Fruit fly (Drosophila melanogaster) whole organism, embryonic: Measurements from ENCODE around the gene CG33181.

ENCODE experiments used
- CG11247 ChIP-seq: fragments of 200-800 bp; sonication (Bioruptor generic); IDR thresholded peaks from 2 replicates; pipeline ENCODE4 v1.3.6; 2022; ENCODE audit warnings: missing biosample characterization, missing genetic modification characterization
- CG11456 ChIP-seq: fragments of 200-800 bp; sonication (Bioruptor generic); IDR thresholded peaks from 3 replicates; pipeline ENCODE4 v1.3.6; 2022; ENCODE audit warnings: missing biosample characterization, missing genetic modification characterization
- CG13624 ChIP-seq: fragments of 200-800 bp; sonication (Bioruptor generic); optimal IDR thresholded peaks from 2 replicates; lab custom pipeline; 2016; ENCODE audit warnings: missing biosample characterization, missing genetic modification characterization
- CG13775 ChIP-seq: fragments of 200-800 bp; sonication (Bioruptor generic); optimal IDR thresholded peaks from 3 replicates; lab custom pipeline; 2017; ENCODE audit warnings: missing biosample characterization, mild to moderate bottlenecking, missing genetic modification characterization
- CG17186 ChIP-seq: fragments of 200-800 bp; sonication (Bioruptor generic); optimal IDR thresholded peaks from 3 replicates; lab custom pipeline; 2017; ENCODE audit warnings: missing biosample characterization, missing genetic modification reagents, missing genetic modification characterization
- CG17802 ChIP-seq: fragments of 200-800 bp; sonication (Bioruptor generic); optimal IDR thresholded peaks from 2 replicates; lab custom pipeline; 2018; ENCODE audit warnings: missing biosample characterization, mild to moderate bottlenecking, missing genetic modification characterization, moderate library complexity
- CG18476 ChIP-seq: fragments of 200-800 bp; sonication (Bioruptor generic); optimal IDR thresholded peaks from 2 replicates; lab custom pipeline; 2016; ENCODE audit warnings: missing biosample characterization, mild to moderate bottlenecking, missing genetic modification characterization
- CG2120 ChIP-seq: fragments of 200-800 bp; sonication (Bioruptor generic); optimal IDR thresholded peaks from 3 replicates; lab custom pipeline; 2016; ENCODE audit warnings: missing biosample characterization, missing genetic modification characterization
- CG2129 ChIP-seq: fragments of 200-800 bp; sonication (Bioruptor generic); IDR thresholded peaks from 2 replicates; pipeline ENCODE4 v1.3.6; 2022; ENCODE audit warnings: missing biosample characterization, missing genetic modification characterization; ENCODE audit not compliant: partially characterized antibody
- CG3065 ChIP-seq: fragments of 200-800 bp; sonication (Bioruptor generic); optimal IDR thresholded peaks from 2 replicates; lab custom pipeline; 2016; ENCODE audit warnings: missing biosample characterization, missing genetic modification characterization
- CG3838 ChIP-seq: fragments of 200-800 bp; sonication (Bioruptor generic); optimal IDR thresholded peaks from 3 replicates; lab custom pipeline; 2016; ENCODE audit warnings: missing biosample characterization, missing genetic modification characterization
- CG42726 ChIP-seq: fragments of 200-800 bp; sonication (Bioruptor generic); IDR thresholded peaks from 2 replicates; pipeline ENCODE4 v1.3.6; 2022; ENCODE audit warnings: missing biosample characterization, missing genetic modification characterization; ENCODE audit not compliant: partially characterized antibody
- CG4424 ChIP-seq: fragments of 200-800 bp; sonication (Bioruptor generic); optimal IDR thresholded peaks from 3 replicates; lab custom pipeline; 2016; ENCODE audit warnings: missing biosample characterization, missing genetic modification characterization
- CG4730 ChIP-seq: fragments of 200-800 bp; sonication (Bioruptor generic); IDR thresholded peaks from 2 replicates; pipeline ENCODE4 v1.3.6; 2022; ENCODE audit warnings: missing biosample characterization, missing genetic modification characterization
- CG6689 ChIP-seq: fragments of 200-800 bp; sonication (Bioruptor generic); IDR thresholded peaks from 2 replicates; pipeline ENCODE4 v1.3.6; 2022; ENCODE audit warnings: missing biosample characterization, missing genetic modification characterization
- CG8388 ChIP-seq: fragments of 200-800 bp; sonication (Bioruptor generic); optimal IDR thresholded peaks from 2 replicates; lab custom pipeline; 2019; ENCODE audit warnings: missing biosample characterization, mild to moderate bottlenecking, missing genetic modification characterization, moderate library complexity
- CG9215 ChIP-seq: fragments of 200-800 bp; sonication (Bioruptor generic); IDR thresholded peaks from 2 replicates; pipeline ENCODE4 v1.3.6; 2022; ENCODE audit warnings: missing biosample characterization, missing genetic modification characterization
- CkIIα-i1 ChIP-seq: fragments of 200-800 bp; sonication (Bioruptor generic); IDR thresholded peaks from 2 replicates; pipeline ENCODE4 v1.3.6; 2022; ENCODE audit warnings: missing biosample characterization, missing genetic modification characterization
- Dp ChIP-seq: fragments of 200-800 bp; sonication (Bioruptor generic); optimal IDR thresholded peaks from 2 replicates; lab custom pipeline; 2018; ENCODE audit warnings: missing biosample characterization, mild to moderate bottlenecking, missing genetic modification characterization, moderate library complexity
- Ets97D ChIP-seq: fragments of 200-800 bp; sonication (Bioruptor generic); optimal IDR thresholded peaks from 3 replicates; lab custom pipeline; 2016; ENCODE audit warnings: missing biosample characterization, missing genetic modification characterization
- Gsc ChIP-seq: fragments of 200-800 bp; sonication (Bioruptor generic); IDR thresholded peaks from 2 replicates; pipeline ENCODE4 v1.3.6; 2022; ENCODE audit warnings: missing biosample characterization, missing genetic modification characterization
- H2.0 ChIP-seq: fragments of 200-800 bp; sonication (Bioruptor generic); IDR thresholded peaks from 2 replicates; pipeline ENCODE4 v1.3.6; 2022; ENCODE audit warnings: missing biosample characterization, missing genetic modification characterization
- Hmx ChIP-seq: fragments of 200-800 bp; sonication (Bioruptor generic); optimal IDR thresholded peaks from 2 replicates; lab custom pipeline; 2016; ENCODE audit warnings: missing biosample characterization, missing genetic modification characterization
- MESR4 ChIP-seq: fragments of 200-800 bp; sonication (Bioruptor generic); optimal IDR thresholded peaks from 2 replicates; lab custom pipeline; 2018; ENCODE audit warnings: missing biosample characterization, mild to moderate bottlenecking, missing genetic modification characterization, moderate library complexity
- Mrtf ChIP-seq: fragments of 200-800 bp; sonication (Bioruptor generic); IDR thresholded peaks from 3 replicates; pipeline ENCODE4 v1.3.6; 2022; ENCODE audit warnings: missing biosample characterization, missing genetic modification characterization
- NC2β ChIP-seq: fragments of 200-800 bp; sonication (Bioruptor generic); optimal IDR thresholded peaks from 2 replicates; lab custom pipeline; 2016; ENCODE audit warnings: missing biosample characterization, missing genetic modification characterization
- NK7.1 ChIP-seq: fragments of 200-800 bp; sonication (Bioruptor generic); optimal IDR thresholded peaks from 3 replicates; lab custom pipeline; 2016; ENCODE audit warnings: missing biosample characterization, missing genetic modification characterization
- az2 ChIP-seq: fragments of 200-800 bp; sonication (Bioruptor generic); optimal IDR thresholded peaks from 3 replicates; lab custom pipeline; 2016; ENCODE audit warnings: missing biosample characterization, missing genetic modification characterization
- bsh ChIP-seq, 2 experiments: fragments of 200-800 bp; sonication (Bioruptor generic); optimal IDR thresholded peaks; 2 replicates each; lab custom pipeline; 2017 to 2018; ENCODE audit warnings: mild to moderate bottlenecking in 2 of 2, missing biosample characterization in 2 of 2, missing genetic modification characterization in 2 of 2, moderate library complexity in 1 of 2
- chinmo ChIP-seq: fragments of 200-800 bp; sonication (Bioruptor generic); IDR thresholded peaks from 4 replicates; pipeline ENCODE4 v1.3.6; 2022; ENCODE audit warnings: missing biosample characterization, missing genetic modification characterization; ENCODE audit not compliant: partially characterized antibody
- chm ChIP-seq: fragments of 200-800 bp; sonication (Bioruptor generic); IDR thresholded peaks from 2 replicates; pipeline ENCODE4 v1.3.6; 2022; ENCODE audit warnings: missing biosample characterization, missing genetic modification characterization
- dmrt11E ChIP-seq: fragments of 200-800 bp; sonication (Bioruptor generic); optimal IDR thresholded peaks from 3 replicates; lab custom pipeline; 2018; ENCODE audit warnings: missing biosample characterization, mild to moderate bottlenecking, missing genetic modification characterization, moderate library complexity
- emc ChIP-seq: fragments of 200-800 bp; sonication (Bioruptor generic); optimal IDR thresholded peaks from 2 replicates; lab custom pipeline; 2016; ENCODE audit warnings: missing biosample characterization, missing genetic modification characterization
- fd3F ChIP-seq: fragments of 200-800 bp; sonication (Bioruptor generic); optimal IDR thresholded peaks from 2 replicates; lab custom pipeline; 2018; ENCODE audit warnings: missing biosample characterization, mild to moderate bottlenecking, missing genetic modification characterization, moderate library complexity
- fu2 ChIP-seq: fragments of 200-800 bp; sonication (Bioruptor generic); optimal IDR thresholded peaks from 2 replicates; lab custom pipeline; 2016; ENCODE audit warnings: missing biosample characterization, missing genetic modification characterization
- hbn ChIP-seq: fragments of 200-800 bp; sonication (Bioruptor generic); IDR thresholded peaks from 2 replicates; pipeline ENCODE4 v1.3.6; 2022; ENCODE audit warnings: missing biosample characterization, missing genetic modification characterization; ENCODE audit not compliant: partially characterized antibody
- jigr1 ChIP-seq: fragments of 200-800 bp; sonication (Bioruptor generic); IDR thresholded peaks from 3 replicates; pipeline ENCODE4 v1.3.6; 2022; ENCODE audit warnings: missing biosample characterization, missing genetic modification characterization
- klu ChIP-seq: fragments of 200-800 bp; sonication (Bioruptor generic); IDR thresholded peaks from 2 replicates; pipeline ENCODE4 v1.3.6; 2022; ENCODE audit warnings: missing biosample characterization, missing genetic modification characterization
- kni ChIP-seq: fragments of 200-800 bp; sonication (Bioruptor generic); optimal IDR thresholded peaks from 3 replicates; lab custom pipeline; 2017; ENCODE audit warnings: mild to moderate bottlenecking, missing biosample characterization, missing genetic modification reagents, missing genetic modification characterization
- lab ChIP-seq: fragments of 200-800 bp; sonication (Bioruptor generic); optimal IDR thresholded peaks from 3 replicates; lab custom pipeline; 2017; ENCODE audit warnings: missing biosample characterization, missing genetic modification characterization, mild to moderate bottlenecking, moderate library complexity, missing genetic modification reagents
- luna ChIP-seq: fragments of 200-800 bp; sonication (Bioruptor generic); optimal IDR thresholded peaks from 2 replicates; lab custom pipeline; 2016; ENCODE audit warnings: missing biosample characterization, missing genetic modification characterization
- odd ChIP-seq: fragments of 200-800 bp; sonication (Bioruptor generic); optimal IDR thresholded peaks from 2 replicates; lab custom pipeline; 2017; ENCODE audit warnings: missing biosample characterization, mild to moderate bottlenecking, missing genetic modification characterization
- onecut ChIP-seq: fragments of 200-800 bp; sonication (Bioruptor generic); IDR thresholded peaks from 2 replicates; pipeline ENCODE4 v1.3.6; 2022; ENCODE audit warnings: missing biosample characterization, missing genetic modification characterization
- sisA ChIP-seq: fragments of 200-800 bp; sonication (Bioruptor generic); IDR thresholded peaks from 2 replicates; pipeline ENCODE4 v1.3.6; 2022; ENCODE audit warnings: missing biosample characterization, missing genetic modification characterization
- sr ChIP-seq: fragments of 200-800 bp; sonication (Bioruptor generic); IDR thresholded peaks from 3 replicates; pipeline ENCODE4 v1.3.6; 2022; ENCODE audit warnings: missing biosample characterization, missing genetic modification characterization
- tin ChIP-seq: fragments of 200-800 bp; sonication (Bioruptor generic); optimal IDR thresholded peaks from 3 replicates; lab custom pipeline; 2016; ENCODE audit warnings: missing biosample characterization, missing genetic modification characterization
- ttk ChIP-seq: fragments of 200-800 bp; sonication (Bioruptor generic); IDR thresholded peaks from 2 replicates; pipeline ENCODE4 v2.1.2; 2022; ENCODE audit warnings: missing biosample characterization, missing genetic modification characterization
- tup ChIP-seq: fragments of 200-800 bp; sonication (Bioruptor generic); optimal IDR thresholded peaks from 2 replicates; lab custom pipeline; 2016; ENCODE audit warnings: missing biosample characterization, mild to moderate bottlenecking, missing genetic modification characterization, moderate library complexity
- wdn ChIP-seq: fragments of 200-800 bp; sonication (Bioruptor generic); IDR thresholded peaks from 2 replicates; pipeline ENCODE4 v1.3.6; 2022; ENCODE audit warnings: missing biosample characterization, missing genetic modification characterization

Gene CG33181

DNA sequence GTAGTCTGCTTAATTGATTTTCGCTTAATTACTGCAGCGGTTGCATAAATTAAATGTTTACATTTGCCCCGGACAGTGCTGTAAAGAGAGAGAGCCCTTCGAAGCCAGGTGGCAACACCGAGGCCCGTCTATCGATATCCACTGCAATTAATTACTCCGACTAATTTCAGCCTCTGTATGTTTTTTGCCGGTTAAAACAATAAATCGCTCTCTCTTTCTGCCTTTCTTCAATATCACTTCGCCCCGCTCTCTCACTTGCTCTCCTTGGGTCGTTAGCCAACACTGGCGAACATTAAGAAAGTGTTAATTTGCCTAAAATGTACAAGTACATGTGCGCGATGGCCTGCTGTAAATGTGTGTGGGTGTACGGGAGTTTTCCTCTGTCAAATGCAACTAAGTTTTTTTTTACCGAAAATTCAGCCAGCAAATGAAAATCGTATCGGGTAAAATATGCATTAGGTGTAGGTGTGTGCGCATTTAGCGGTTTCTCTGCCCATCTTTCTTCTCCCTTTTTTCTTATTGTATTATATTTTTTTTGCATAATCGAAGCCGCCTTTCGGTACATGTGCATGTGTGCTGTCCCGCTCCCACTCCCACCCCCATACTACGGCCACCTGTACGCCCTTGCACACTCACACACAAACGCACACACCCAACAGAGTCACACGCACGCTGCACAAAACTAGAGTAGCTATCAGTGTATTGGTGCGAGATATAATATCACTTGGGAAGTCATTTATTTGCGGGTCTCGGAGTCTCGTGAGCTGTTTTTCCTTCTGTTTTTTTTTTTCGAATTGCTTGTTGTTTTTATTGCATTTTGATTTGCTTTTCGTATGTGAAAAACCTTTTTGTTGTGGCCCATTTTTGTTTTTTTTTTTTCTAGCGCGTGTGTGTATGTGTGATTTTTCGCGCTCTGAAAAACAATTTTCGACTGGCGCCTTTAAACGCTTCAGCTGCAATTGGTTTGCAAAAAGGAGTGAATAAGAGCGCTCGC lies 72.6 kb downstream of the CG33181 start (continued):
- TF ChIP-seq lab (GFP tag; lab: Kevin White, UChicago), result peak; percentile 65
- no peak for TF ChIP-seq Gsc
- peak; percentile 12 for TF ChIP-seq CG13624 (GFP tag; lab: Kevin White, UChicago)
- no peak; the same call in 1 of the 2 replicates for TF ChIP-seq chm (GFP tag; lab: Robert Waterston, UW)
- peak; percentile 39; the same call in 1 of the 2 replicates for TF ChIP-seq hbn (GFP tag; lab: Robert Waterston, UW)
- TF ChIP-seq CkIIα-i1 (GFP tag; lab: Robert Waterston, UW), result no peak
- TF ChIP-seq bsh (GFP tag; optimal IDR thresholded peaks at IDR 0.05; lab: Kevin White, UChicago), result peak in 1 of 2 experiments; percentile 6
- peak; percentile 47 for TF ChIP-seq CG11247 (GFP tag; lab: Robert Waterston, UW)
- no peak for TF ChIP-seq Hmx (GFP tag; lab: Kevin White, UChicago)
- peak; percentile 38; the same call in 1 of the 2 replicates for TF ChIP-seq CG6689 (GFP tag; lab: Robert Waterston, UW)
- peak; percentile 13 for TF ChIP-seq CG4424 (GFP tag; lab: Kevin White, UChicago)
- TF ChIP-seq H2.0 (GFP tag; lab: Robert Waterston, UW), result no peak
- TF ChIP-seq Dp, result no peak
- no peak for TF ChIP-seq CG4730
- TF ChIP-seq chinmo (GFP tag; lab: Robert Waterston, UW), result peak; percentile 68; the same call in 2 of the 4 replicates
- peak; percentile 8 for TF ChIP-seq CG18476 (GFP tag; lab: Kevin White, UChicago)
- TF ChIP-seq fu2 (GFP tag; lab: Kevin White, UChicago), result peak; percentile 4
- no peak for TF ChIP-seq CG3838 (GFP tag; lab: Kevin White, UChicago)
- TF ChIP-seq Mrtf (GFP tag; lab: Robert Waterston, UW), result no peak
- no peak for TF ChIP-seq CG17802
- TF ChIP-seq CG17186 (GFP tag; lab: Kevin White, UChicago), result peak; percentile 19
- no peak for TF ChIP-seq emc (GFP tag; lab: Kevin White, UChicago)
- TF ChIP-seq sisA, result no peak
- TF ChIP-seq kni (GFP tag; lab: Kevin White, UChicago), result peak; percentile 62
- peak; percentile 12 for TF ChIP-seq MESR4 (GFP tag; lab: Kevin White, UChicago)
- TF ChIP-seq odd (GFP tag; lab: Kevin White, UChicago), result peak; percentile 20
- no peak for TF ChIP-seq ttk (GFP tag; lab: Robert Waterston, UW)
- TF ChIP-seq NC2β (GFP tag; lab: Kevin White, UChicago), result no peak
- no peak for TF ChIP-seq luna (GFP tag; lab: Kevin White, UChicago)
- peak; percentile 20 for TF ChIP-seq CG2120 (GFP tag; lab: Kevin White, UChicago)
- no peak for TF ChIP-seq tin (GFP tag; lab: Kevin White, UChicago)
- no peak for TF ChIP-seq klu (GFP tag; lab: Robert Waterston, UW)
- TF ChIP-seq sr, result peak; percentile 54; the same call in 1 of the 3 replicates
- TF ChIP-seq CG13775 (GFP tag; lab: Kevin White, UChicago), result no peak
- TF ChIP-seq CG9215 (GFP tag; lab: Robert Waterston, UW), result no peak
- no peak for TF ChIP-seq NK7.1 (GFP tag; lab: Kevin White, UChicago)
- TF ChIP-seq dmrt11E (tag; lab: Kevin White, UChicago), result no peak
- TF ChIP-seq CG2129 (GFP tag; lab: Robert Waterston, UW), result no peak
- TF ChIP-seq onecut (GFP tag; lab: Robert Waterston, UW), result peak; percentile 14; the same call in 1 of the 2 replicates
- TF ChIP-seq wdn (GFP tag; lab: Robert Waterston, UW), result no peak
- TF ChIP-seq CG8388 (GFP tag; lab: Kevin White, UChicago), result no peak
- TF ChIP-seq CG11456, result no peak
- TF ChIP-seq CG42726 (GFP tag; lab: Robert Waterston, UW), result no peak
- no peak for TF ChIP-seq tup (GFP tag; lab: Kevin White, UChicago)
- no peak for TF ChIP-seq az2 (GFP tag; lab: Kevin White, UChicago)
- TF ChIP-seq fd3F (GFP tag; lab: Kevin White, UChicago), result no peak
- no peak for TF ChIP-seq CG3065 (GFP tag; lab: Kevin White, UChicago)
- no peak for TF ChIP-seq jigr1 (GFP tag; lab: Robert Waterston, UW)
- peak; percentile 6 for TF ChIP-seq Ets97D (GFP tag; lab: Kevin White, UChicago)
